Worm (Caenorhabditis elegans) whole organism, L4 larva: ENCODE measurements around the gene T01H10.11.

Experiments used
- F44E2.7 ChIP-seq: fragments of 200-800 bp; sonication (Bioruptor generic); IDR thresholded peaks from 2 replicates; pipeline ENCODE4 v2.1.2; 2022; ENCODE audit warnings: missing genetic modification characterization, missing compliant biosample characterization
- F49E8.2 ChIP-seq: sonication (generic microtip); optimal IDR thresholded peaks from 2 replicates; lab custom pipeline; 2016; ENCODE audit warnings: missing compliant biosample characterization, mild to moderate bottlenecking, missing genetic modification characterization, borderline replicate concordance
- T20F7.1 ChIP-seq: fragments of 200-800 bp; sonication (Bioruptor generic); optimal IDR thresholded peaks from 2 replicates; lab custom pipeline; 2018; ENCODE audit warnings: mild to moderate bottlenecking, missing genetic modification characterization, missing compliant biosample characterization
- T26A8.4 ChIP-seq: fragments of 200-800 bp; sonication (Bioruptor generic); IDR thresholded peaks from 2 replicates; pipeline ENCODE4 v1.3.6; 2022; ENCODE audit warnings: missing genetic modification characterization, missing compliant biosample characterization
- Y5F2A.4 ChIP-seq: fragments of 200-800 bp; sonication (Bioruptor generic); optimal IDR thresholded peaks from 2 replicates; lab custom pipeline; 2018; ENCODE audit warnings: mild to moderate bottlenecking, missing genetic modification characterization, missing compliant biosample characterization
- ZK337.2 ChIP-seq: fragments of 200-800 bp; sonication (Bioruptor generic); IDR thresholded peaks from 2 replicates; pipeline ENCODE4 v1.3.6; 2022; ENCODE audit warnings: missing genetic modification reagents, missing genetic modification characterization, missing compliant biosample characterization
- attf-4 ChIP-seq: sonication (generic microtip); optimal IDR thresholded peaks from 3 replicates; lab custom pipeline; 2017; ENCODE audit warnings: missing biosample characterization, missing genetic modification characterization
- ceh-20 ChIP-seq: fragments of 200-800 bp; sonication (Bioruptor generic); IDR thresholded peaks from 2 replicates; pipeline ENCODE4 v1.3.6; 2022; ENCODE audit warnings: missing genetic modification reagents, missing genetic modification characterization, missing compliant biosample characterization
- ceh-44 ChIP-seq: fragments of 200-800 bp; sonication (Bioruptor generic); IDR thresholded peaks from 2 replicates; pipeline ENCODE4 v1.3.6; 2022; ENCODE audit warnings: missing genetic modification reagents, missing genetic modification characterization, missing compliant biosample characterization
- ceh-62 ChIP-seq: sonication (generic microtip); optimal IDR thresholded peaks from 2 replicates; lab custom pipeline; 2017; ENCODE audit warnings: missing biosample characterization, missing genetic modification characterization
- ceh-82 ChIP-seq: sonication (generic microtip); optimal IDR thresholded peaks from 2 replicates; lab custom pipeline; 2017; ENCODE audit warnings: missing biosample characterization, missing genetic modification characterization
- ces-1 ChIP-seq: fragments of 150-350 bp; sonication (generic microtip); optimal IDR thresholded peaks from 4 replicates; lab custom pipeline; 2014; ENCODE audit warnings: missing biosample characterization, missing genetic modification reagents, missing genetic modification characterization
- ctbp-1 ChIP-seq: fragments of 200-800 bp; sonication (Bioruptor generic); IDR thresholded peaks from 2 replicates; pipeline ENCODE4 v1.3.6; 2022; ENCODE audit warnings: missing genetic modification reagents, missing genetic modification characterization, missing compliant biosample characterization
- daf-12 ChIP-seq: fragments of 150-350 bp; optimal IDR thresholded peaks from 2 replicates; lab custom pipeline; 2014; ENCODE audit warnings: missing biosample characterization, missing genetic modification reagents, missing genetic modification characterization
- daf-16 ChIP-seq, 3 experiments: sonication (generic microtip); optimal IDR thresholded peaks; 2 replicates each; lab custom pipeline; 2016 to 2017; ENCODE audit warnings: missing genetic modification characterization in 3 of 3, missing genetic modification reagents in 3 of 3, mild to moderate bottlenecking in 2 of 3, missing compliant biosample characterization in 2 of 3, missing biosample characterization in 1 of 3, moderate library complexity in 1 of 3
- daf-19 ChIP-seq: fragments of 200-800 bp; sonication (Bioruptor generic); conservative IDR thresholded peaks from 2 replicates; pipeline ENCODE4 v1.3.6; 2022; ENCODE audit warnings: missing genetic modification characterization, missing compliant biosample characterization
- daf-8 ChIP-seq: fragments of 200-800 bp; sonication (Bioruptor generic); IDR thresholded peaks from 2 replicates; pipeline ENCODE4 v1.3.6; 2022; ENCODE audit warnings: missing genetic modification characterization, missing compliant biosample characterization
- dmd-9 ChIP-seq: fragments of 200-800 bp; sonication (Bioruptor generic); IDR thresholded peaks from 2 replicates; pipeline ENCODE4 v1.3.6; 2022; ENCODE audit warnings: missing genetic modification reagents, missing genetic modification characterization, missing compliant biosample characterization
- dve-1 ChIP-seq: sonication (generic microtip); optimal IDR thresholded peaks from 2 replicates; lab custom pipeline; 2017; ENCODE audit warnings: antibody characterized with exemption, mild to moderate bottlenecking, missing genetic modification characterization, missing compliant biosample characterization; ENCODE audit not compliant: insufficient read depth
- egl-27 ChIP-seq: sonication (generic microtip); optimal IDR thresholded peaks from 3 replicates; lab custom pipeline; 2017; ENCODE audit warnings: missing biosample characterization, missing genetic modification reagents, missing genetic modification characterization
- fkh-10 ChIP-seq: fragments of 150-350 bp; optimal IDR thresholded peaks from 2 replicates; lab custom pipeline; 2014; ENCODE audit warnings: missing biosample characterization, missing genetic modification reagents, missing genetic modification characterization
- gei-8 ChIP-seq: fragments of 200-800 bp; sonication (Bioruptor generic); optimal IDR thresholded peaks from 2 replicates; lab custom pipeline; 2018; ENCODE audit warnings: mild to moderate bottlenecking, missing genetic modification characterization, missing compliant biosample characterization
- hif-1 ChIP-seq, 2 experiments: sonication (generic microtip); optimal IDR thresholded peaks; 2 replicates each; lab custom pipeline; 2016 to 2017; ENCODE audit warnings: missing compliant biosample characterization in 2 of 2, missing genetic modification characterization in 2 of 2, missing genetic modification reagents in 2 of 2, missing genotype in 2 of 2, mild to moderate bottlenecking in 1 of 2
- hmg-1.1 ChIP-seq: fragments of 200-800 bp; sonication (Bioruptor generic); IDR thresholded peaks from 2 replicates; pipeline ENCODE4 v1.3.6; 2022; ENCODE audit warnings: missing genetic modification reagents, missing genetic modification characterization, missing compliant biosample characterization
- lim-7 ChIP-seq: fragments of 200-800 bp; sonication (Bioruptor generic); IDR thresholded peaks from 2 replicates; pipeline ENCODE4 v1.3.6; 2022; ENCODE audit warnings: missing genetic modification characterization, missing compliant biosample characterization
- lin-1 ChIP-seq: fragments of 200-800 bp; sonication (Bioruptor generic); IDR thresholded peaks from 2 replicates; pipeline ENCODE4 v1.3.6; 2022; ENCODE audit warnings: missing genetic modification reagents, missing genetic modification characterization, missing compliant biosample characterization
- lir-3 ChIP-seq: sonication (generic microtip); optimal IDR thresholded peaks from 2 replicates; lab custom pipeline; 2016; ENCODE audit warnings: mild to moderate bottlenecking, missing genetic modification characterization, missing compliant biosample characterization
- madf-5 ChIP-seq, 2 experiments: fragments of 200-800 bp; sonication (Bioruptor generic); IDR thresholded peaks; 2 replicates each; pipeline ENCODE4 v1.3.6; 2022; ENCODE audit warnings: missing compliant biosample characterization in 2 of 2, missing genetic modification characterization in 2 of 2
- mep-1 ChIP-seq: fragments of 150-350 bp; sonication (generic microtip); optimal IDR thresholded peaks from 3 replicates; lab custom pipeline; 2014; ENCODE audit warnings: missing biosample characterization, missing genetic modification characterization
- mes-2 ChIP-seq: sonication (generic microtip); optimal IDR thresholded peaks from 2 replicates; lab custom pipeline; 2016; ENCODE audit warnings: missing genotype, mild to moderate bottlenecking, missing genetic modification characterization, missing compliant biosample characterization; ENCODE audit not compliant: poor library complexity, severe bottlenecking
- mxl-3 ChIP-seq: fragments of 200-800 bp; sonication (Bioruptor generic); optimal IDR thresholded peaks from 2 replicates; lab custom pipeline; 2018; ENCODE audit warnings: mild to moderate bottlenecking, missing genetic modification characterization, missing compliant biosample characterization
- nhr-10 ChIP-seq: fragments of 150-350 bp; optimal IDR thresholded peaks from 2 replicates; lab custom pipeline; 2014; ENCODE audit warnings: missing biosample characterization, missing genetic modification characterization
- nhr-111 ChIP-seq: fragments of 200-800 bp; sonication (Bioruptor generic); optimal IDR thresholded peaks from 2 replicates; lab custom pipeline; 2018; ENCODE audit warnings: mild to moderate bottlenecking, missing genetic modification characterization, missing compliant biosample characterization
- nhr-237 ChIP-seq: sonication (generic microtip); optimal IDR thresholded peaks from 2 replicates; lab custom pipeline; 2017; ENCODE audit warnings: missing biosample characterization, missing genetic modification characterization
- nhr-41 ChIP-seq: fragments of 200-800 bp; sonication (Bioruptor generic); IDR thresholded peaks from 2 replicates; pipeline ENCODE4 v1.3.6; 2022; ENCODE audit warnings: missing genetic modification reagents, missing genetic modification characterization, missing compliant biosample characterization
- nhr-48 ChIP-seq: sonication (generic microtip); optimal IDR thresholded peaks from 2 replicates; lab custom pipeline; 2016; ENCODE audit warnings: mild to moderate bottlenecking, missing genetic modification characterization, missing compliant biosample characterization
- nhr-6 ChIP-seq: fragments of 150-350 bp; optimal IDR thresholded peaks from 2 replicates; lab custom pipeline; 2014; ENCODE audit warnings: missing biosample characterization, missing genetic modification characterization
- nhr-77 ChIP-seq: fragments of 150-350 bp; optimal IDR thresholded peaks from 2 replicates; lab custom pipeline; 2014; ENCODE audit warnings: missing biosample characterization, missing genetic modification characterization
- pha-4 ChIP-seq, 2 experiments: fragments of 150-350 bp in 1 of 2; fragments of 200-800 bp in 1 of 2; sonication (Bioruptor generic) in 1 of 2; IDR thresholded peaks in 1 of 2; optimal IDR thresholded peaks in 1 of 2; 2 replicates each; pipeline versions ENCODE4 v1.3.6 to Lab custom; 2014 to 2022; ENCODE audit warnings: missing genetic modification characterization in 2 of 2, missing genetic modification reagents in 2 of 2, missing biosample characterization in 1 of 2, missing compliant biosample characterization in 1 of 2
- php-3 ChIP-seq: fragments of 200-800 bp; sonication (Bioruptor generic); IDR thresholded peaks from 2 replicates; pipeline ENCODE4 v1.3.6; 2022; ENCODE audit warnings: missing genetic modification reagents, missing genetic modification characterization, missing compliant biosample characterization
- saeg-2 ChIP-seq: fragments of 200-800 bp; sonication (Bioruptor generic); IDR thresholded peaks from 2 replicates; pipeline ENCODE4 v1.3.6; 2022; ENCODE audit warnings: missing genetic modification reagents, missing genetic modification characterization, missing compliant biosample characterization
- snpc-1.2 ChIP-seq: fragments of 200-800 bp; sonication (Bioruptor generic); IDR thresholded peaks from 2 replicates; pipeline ENCODE4 v1.3.6; 2022; ENCODE audit warnings: missing genetic modification reagents, missing genetic modification characterization, missing compliant biosample characterization
- spr-1 ChIP-seq: sonication (generic microtip); optimal IDR thresholded peaks from 2 replicates; lab custom pipeline; 2016; ENCODE audit warnings: mild to moderate bottlenecking, missing genetic modification characterization, missing compliant biosample characterization
- unc-130 ChIP-seq: sonication (generic microtip); optimal IDR thresholded peaks from 2 replicates; lab custom pipeline; 2016; ENCODE audit warnings: missing genetic modification reagents, missing genetic modification characterization, missing compliant biosample characterization
- unc-39 ChIP-seq: sonication (generic microtip); optimal IDR thresholded peaks from 2 replicates; lab custom pipeline; 2017; ENCODE audit warnings: missing biosample characterization, missing genetic modification characterization
- vab-7 ChIP-seq: fragments of 200-800 bp; sonication (Bioruptor generic); IDR thresholded peaks from 2 replicates; pipeline ENCODE4 v1.3.6; 2022; ENCODE audit warnings: missing genetic modification reagents, missing genetic modification characterization, missing compliant biosample characterization
- zfp-2 ChIP-seq: sonication (generic microtip); optimal IDR thresholded peaks from 2 replicates; lab custom pipeline; 2016; ENCODE audit warnings: mild to moderate bottlenecking, missing genetic modification characterization, missing compliant biosample characterization
- ztf-11 ChIP-seq: fragments of 150-350 bp; optimal IDR thresholded peaks from 2 replicates; lab custom pipeline; 2014; ENCODE audit warnings: missing biosample characterization, missing genetic modification characterization
- ztf-7 ChIP-seq: fragments of 150-350 bp; optimal IDR thresholded peaks from 2 replicates; lab custom pipeline; 2014; ENCODE audit warnings: missing biosample characterization, missing genetic modification characterization

The T01H10.11 gene

ce11 chrX:12172482-12173134, 49.4 kb downstream of the T01H10.11 start:
- TF ChIP-seq ceh-44 (no peak), ZK337.2 (no peak), nhr-111 (GFP tag; lab: Kevin White, UChicago) (no peak), saeg-2 (no peak), nhr-77 (tag; lab: Kevin White, UChicago) (peak; percentile 62), mxl-3 (no peak), daf-19 (GFP tag; lab: Robert Waterston, UW) (no peak), unc-130 (no peak), ztf-7 (tag; lab: Kevin White, UChicago) (peak; percentile 61), php-3 (peak; percentile 70; the same call in 1 of the 2 replicates), lin-1 (GFP tag; lab: Robert Waterston, UW) (peak; percentile 62; the same call in 1 of the 2 replicates), ctbp-1 (GFP tag; lab: Robert Waterston, UW) (no peak), mep-1 (tag; lab: Kevin White, UChicago) (peak; percentile 49), gei-8 (no peak), ztf-11 (no peak), dmd-9 (GFP tag; lab: Robert Waterston, UW) (no peak), ceh-62 (tag; lab: Kevin White, UChicago) (no peak), nhr-237 (tag; lab: Kevin White, UChicago) (no peak), attf-4 (tag; lab: Kevin White, UChicago) (no peak), nhr-41 (no peak), hmg-1.1 (GFP tag; lab: Robert Waterston, UW) (peak; percentile 20; the same call in 1 of the 2 replicates), daf-16 (GFP tag; optimal IDR thresholded peaks at IDR 0.05; lab: Kevin White, UChicago) (peak in 1 of 2 experiments; percentile 67), daf-16 (tag; optimal IDR thresholded peaks at IDR 0.05; lab: Kevin White, UChicago) (peak; percentile 98), spr-1 (no peak), nhr-10 (tag; lab: Kevin White, UChicago) (peak; percentile 64), F49E8.2 (tag; lab: Kevin White, UChicago) (no peak), ceh-20 (GFP tag; lab: Robert Waterston, UW) (peak; percentile 50; the same call in 1 of the 2 replicates), pha-4 (GFP tag; IDR thresholded peaks at IDR 0.05; lab: Robert Waterston, UW) (peak; percentile 37; the same call in 1 of the 2 replicates), pha-4 (tag; optimal IDR thresholded peaks at IDR 0.05; lab: Kevin White, UChicago) (no peak), egl-27 (tag; lab: Kevin White, UChicago) (no peak), ces-1 (GFP tag; lab: Kevin White, UChicago) (no peak), snpc-1.2 (no peak), mes-2 (tag; lab: Kevin White, UChicago) (peak; percentile 46), Y5F2A.4 (GFP tag; lab: Kevin White, UChicago) (no peak), fkh-10 (no peak), vab-7 (no peak), zfp-2 (tag; lab: Kevin White, UChicago) (no peak), unc-39 (tag; lab: Kevin White, UChicago) (no peak), F44E2.7 (GFP tag; lab: Robert Waterston, UW) (no peak), nhr-48 (tag; lab: Kevin White, UChicago) (peak; percentile 93), nhr-6 (no peak), lir-3 (tag; lab: Kevin White, UChicago) (no peak), dve-1 (tag; lab: Kevin White, UChicago) (peak; percentile 85), madf-5 (GFP tag; IDR thresholded peaks at IDR 0.05; lab: Robert Waterston, UW) (no peak), T26A8.4 (GFP tag; lab: Robert Waterston, UW) (peak; percentile 54), daf-12 (no peak), T20F7.1 (GFP tag; lab: Kevin White, UChicago) (peak; percentile 23), daf-8 (GFP tag; lab: Robert Waterston, UW) (no peak), ceh-82 (tag; lab: Kevin White, UChicago) (no peak), hif-1 (tag; optimal IDR thresholded peaks at IDR 0.05; lab: Kevin White, UChicago) (peak in 1 of 2 experiments; percentile 70), lim-7 (no peak)
